Worm (Caenorhabditis elegans): ENCODE results near the gene C18H9.1.

DNA sequence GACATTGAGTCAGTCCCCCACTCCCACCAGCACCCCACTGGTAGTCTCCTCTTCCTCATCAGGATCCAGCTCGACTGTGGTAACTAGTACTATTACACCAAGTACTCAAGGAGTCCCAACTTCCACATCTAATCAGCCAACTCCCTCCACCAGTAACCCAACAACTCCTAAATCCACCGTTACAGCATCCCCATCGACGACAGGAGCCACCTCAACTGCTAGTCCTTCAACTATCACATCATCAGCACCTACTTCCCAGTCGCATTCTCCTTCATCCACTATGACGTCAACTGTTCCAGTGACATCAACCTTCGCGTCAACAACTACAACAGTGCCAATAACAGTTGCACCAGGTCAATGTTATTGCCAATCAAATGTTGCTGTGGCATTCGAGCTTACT is 30.4 kb upstream of the C18H9.1 start:
- no peak for TF ChIP-seq flt-1 (GFP tag; IDR thresholded peaks at IDR 0.05)
- no peak for TF ChIP-seq ama-1 (optimal IDR thresholded peaks at IDR 0.05)
- no peak for TF ChIP-seq ceh-36 (tag; optimal IDR thresholded peaks at IDR 0.05)
- TF ChIP-seq scrt-1 (GFP tag; IDR thresholded peaks at IDR 0.05), result no peak
- no peak for TF ChIP-seq tbx-11 (GFP tag; IDR thresholded peaks at IDR 0.05)
- no peak for TF ChIP-seq hmbx-1 (tag; optimal IDR thresholded peaks at IDR 0.05)
- TF ChIP-seq sea-1 (GFP tag; conservative IDR thresholded peaks at IDR 0.05), result no peak
- TF ChIP-seq B0310.2 (tag; optimal IDR thresholded peaks at IDR 0.05), result no peak

Data from whole organism, early embryonic.